Worm (Caenorhabditis elegans) whole organism, early embryonic: ENCODE data around the gene C39B10.4.

Source experiments
- B0310.2 ChIP-seq: sonication (generic microtip); optimal IDR thresholded peaks from 2 replicates; lab custom pipeline; 2016; ENCODE audit warnings: mild to moderate bottlenecking, missing genetic modification characterization, missing compliant biosample characterization
- F13C5.2 ChIP-seq: sonication (generic microtip); optimal IDR thresholded peaks from 2 replicates; lab custom pipeline; 2017; ENCODE audit warnings: mild to moderate bottlenecking, missing genetic modification characterization, inconsistent platforms, missing compliant biosample characterization
- aly-1 ChIP-seq: sonication (generic microtip); optimal IDR thresholded peaks from 2 replicates; lab custom pipeline; 2016; ENCODE audit warnings: missing genetic modification characterization, missing compliant biosample characterization
- ama-1 ChIP-seq: fragments of 150-350 bp; optimal IDR thresholded peaks from 2 replicates; lab custom pipeline; 2014
- ceh-13 ChIP-seq: fragments of 200-800 bp; sonication (Bioruptor generic); optimal IDR thresholded peaks from 2 replicates; lab custom pipeline; 2018; ENCODE audit warnings: mild to moderate bottlenecking, missing genetic modification characterization, missing compliant biosample characterization
- ceh-36 ChIP-seq: sonication (generic microtip); optimal IDR thresholded peaks from 2 replicates; lab custom pipeline; 2016; ENCODE audit warnings: missing genetic modification characterization, inconsistent platforms, missing compliant biosample characterization
- ets-7 ChIP-seq: sonication (generic microtip); optimal IDR thresholded peaks from 2 replicates; lab custom pipeline; 2016; ENCODE audit warnings: missing genotype, missing genetic modification characterization, missing compliant biosample characterization
- flt-1 ChIP-seq: fragments of 200-800 bp; sonication (Bioruptor generic); IDR thresholded peaks from 2 replicates; pipeline ENCODE4 v1.3.6; 2022; ENCODE audit warnings: missing genetic modification characterization, missing compliant biosample characterization
- hmbx-1 ChIP-seq: sonication (generic microtip); optimal IDR thresholded peaks from 2 replicates; lab custom pipeline; 2016; ENCODE audit warnings: mild to moderate bottlenecking, missing genetic modification characterization, missing compliant biosample characterization
- hmg-4 ChIP-seq: fragments of 200-800 bp; sonication (Bioruptor generic); optimal IDR thresholded peaks from 2 replicates; lab custom pipeline; 2018; ENCODE audit warnings: mild to moderate bottlenecking, missing genetic modification characterization, missing compliant biosample characterization
- hnd-1 ChIP-seq: sonication (generic microtip); optimal IDR thresholded peaks from 2 replicates; lab custom pipeline; 2016; ENCODE audit warnings: missing genetic modification characterization, missing compliant biosample characterization
- pes-1 ChIP-seq: fragments of 200-800 bp; sonication (Bioruptor generic); IDR thresholded peaks from 2 replicates; pipeline ENCODE4 v1.3.6; 2022; ENCODE audit warnings: missing genetic modification reagents, missing genetic modification characterization, missing compliant biosample characterization
- scrt-1 ChIP-seq: fragments of 200-800 bp; sonication (Bioruptor generic); IDR thresholded peaks from 2 replicates; pipeline ENCODE4 v1.3.6; 2022; ENCODE audit warnings: missing genetic modification characterization, missing compliant biosample characterization
- sea-1 ChIP-seq: fragments of 200-800 bp; sonication (Bioruptor generic); conservative IDR thresholded peaks from 2 replicates; pipeline ENCODE4 v1.3.6; 2022; ENCODE audit warnings: missing genetic modification characterization, missing compliant biosample characterization
- tbx-11 ChIP-seq: fragments of 200-800 bp; sonication (Bioruptor generic); IDR thresholded peaks from 2 replicates; pipeline ENCODE4 v1.3.6; 2022; ENCODE audit warnings: missing genetic modification characterization, missing compliant biosample characterization
- tbx-37 ChIP-seq: fragments of 200-800 bp; sonication (Bioruptor generic); conservative IDR thresholded peaks from 2 replicates; pipeline ENCODE4 v1.3.6; 2022; ENCODE audit warnings: missing genetic modification reagents, missing genetic modification characterization, missing compliant biosample characterization
- tra-4 ChIP-seq: sonication (generic microtip); optimal IDR thresholded peaks from 2 replicates; lab custom pipeline; 2017; ENCODE audit warnings: missing genetic modification characterization, missing compliant biosample characterization

C39B10.4 gene

DNA sequence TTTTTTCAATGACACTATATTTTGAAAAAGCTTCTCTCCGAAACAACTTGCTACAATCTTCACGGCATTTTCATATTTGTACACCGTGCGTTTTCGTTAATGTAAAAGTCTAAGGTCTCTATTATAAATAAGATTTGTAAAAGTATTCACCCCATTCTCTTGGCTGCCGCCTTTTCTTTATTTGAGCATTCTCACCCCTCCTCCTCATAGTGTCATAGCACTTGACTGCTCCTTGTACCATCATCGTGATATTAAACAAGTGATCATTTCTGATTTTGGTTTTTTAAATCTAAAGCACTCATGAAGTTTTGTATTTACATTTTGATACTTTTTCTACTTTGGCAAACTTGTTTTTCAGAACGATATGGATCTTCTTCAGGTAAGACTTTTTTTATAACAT lies 38.0 kb upstream of the C39B10.4 start, which contains the start of gene ZC504.1:
ZC504.1 (plus strand) TSS at position 301 of the 400 bp plus-strand sequence.
- no peak for TF ChIP-seq tbx-11
- no peak for TF ChIP-seq hmg-4
- TF ChIP-seq tra-4 (tag; lab: Kevin White, UChicago): no peak
- TF ChIP-seq sea-1 (GFP tag; lab: Robert Waterston, UW): no peak

ce11 chrX:10410539-10410938 lies 34.3 kb upstream of the C39B10.4 start:
- no peak for TF ChIP-seq hmbx-1 (tag; lab: Kevin White, UChicago)
- TF ChIP-seq pes-1 (GFP tag; lab: Robert Waterston, UW): no peak
- no peak for TF ChIP-seq tbx-37 (GFP tag; lab: Robert Waterston, UW)
- TF ChIP-seq flt-1 (GFP tag; lab: Robert Waterston, UW): no peak
- no peak for TF ChIP-seq aly-1
- TF ChIP-seq ets-7 (tag; lab: Kevin White, UChicago): no peak
- no peak for TF ChIP-seq ama-1 (lab: Kevin White, UChicago)
- no peak for TF ChIP-seq B0310.2 (tag; lab: Kevin White, UChicago)
- no peak for TF ChIP-seq sea-1 (GFP tag; lab: Robert Waterston, UW)
- TF ChIP-seq scrt-1 (GFP tag; lab: Robert Waterston, UW): no peak
- TF ChIP-seq ceh-13 (GFP tag; lab: Kevin White, UChicago): no peak
- TF ChIP-seq ceh-36 (tag; lab: Kevin White, UChicago): no peak
- TF ChIP-seq tbx-11: no peak

ce11 chrX:10412425-10412824 lies 32.4 kb upstream of the C39B10.4 start, which contains the start of gene acr-8:
Gene acr-8 (plus strand): TSS chrX:10412725.
- TF ChIP-seq sea-1 (GFP tag; lab: Robert Waterston, UW): no peak
- TF ChIP-seq tbx-11: no peak
- TF ChIP-seq hnd-1 (tag; lab: Kevin White, UChicago): no peak
- no peak for TF ChIP-seq hmg-4
- TF ChIP-seq ama-1 (lab: Kevin White, UChicago): no peak
- no peak for TF ChIP-seq aly-1

DNA sequence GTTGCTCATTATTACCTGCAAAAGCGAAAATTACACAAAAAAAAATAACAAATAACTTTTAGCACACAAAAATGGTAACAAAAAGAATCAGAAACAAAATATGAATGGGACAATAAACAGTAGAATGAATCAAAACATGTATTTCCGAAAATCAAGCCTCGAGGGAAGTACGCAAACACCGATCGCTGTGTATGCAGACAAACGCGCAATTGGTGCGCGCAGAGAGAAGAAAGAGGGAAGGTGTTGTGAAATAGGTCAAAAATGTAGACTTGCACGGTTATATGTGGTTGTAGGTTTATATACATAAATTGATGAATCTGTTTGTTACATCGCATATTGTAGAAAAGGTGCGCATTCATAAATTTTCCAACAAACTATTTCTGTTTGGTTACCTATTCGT lies 25.1 kb upstream of the C39B10.4 start, which contains the start of gene cdk-11.2:
cdk-11.2 (minus strand) TSS at position 23 of the 400 bp plus-strand sequence.
- TF ChIP-seq F13C5.2 (tag; lab: Kevin White, UChicago): peak; percentile 50
- 0 out of 2 replicates have a peak, but pooled peaks have one; percentile 14 for TF ChIP-seq flt-1 (GFP tag; lab: Robert Waterston, UW)
- TF ChIP-seq scrt-1 (GFP tag; lab: Robert Waterston, UW): no peak
- TF ChIP-seq ama-1 (lab: Kevin White, UChicago): no peak
- TF ChIP-seq aly-1: no peak
- TF ChIP-seq hnd-1 (tag; lab: Kevin White, UChicago): no peak
- no peak for TF ChIP-seq ceh-13 (GFP tag; lab: Kevin White, UChicago)
- TF ChIP-seq pes-1 (GFP tag; lab: Robert Waterston, UW): no peak
- no peak for TF ChIP-seq hmbx-1 (tag; lab: Kevin White, UChicago)
- no peak for TF ChIP-seq ets-7 (tag; lab: Kevin White, UChicago)

- TF ChIP-seq hmbx-1 (tag; lab: Kevin White, UChicago): no peak
- no peak for TF ChIP-seq B0310.2 (tag; lab: Kevin White, UChicago)
- TF ChIP-seq tbx-37 (GFP tag; lab: Robert Waterston, UW): no peak
- TF ChIP-seq hmg-4: no peak
- no peak for TF ChIP-seq aly-1
- no peak for TF ChIP-seq flt-1 (GFP tag; lab: Robert Waterston, UW)
Measured at ce11 chrX:10422714-10423113, 22.1 kb upstream of the C39B10.4 start.

DNA sequence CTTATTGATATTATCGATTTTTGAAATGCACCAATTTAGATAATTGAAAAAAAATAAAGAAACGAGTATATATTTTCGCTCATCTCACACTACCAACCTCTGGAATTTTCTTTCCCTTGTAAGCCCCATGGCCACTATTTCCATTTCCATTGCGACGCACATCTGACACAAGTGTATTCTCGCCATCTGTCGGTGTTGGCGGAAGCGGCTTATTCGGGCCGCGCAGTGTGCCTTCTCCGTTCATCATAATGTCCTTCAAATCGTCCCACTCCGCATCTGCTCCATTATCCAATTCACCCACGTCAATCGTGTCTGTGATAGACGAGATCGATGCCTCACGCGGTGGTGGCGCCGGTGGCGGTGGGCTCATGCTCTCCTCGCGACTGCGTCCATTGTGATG lies 20.1 kb upstream of the C39B10.4 start:
- no peak for TF ChIP-seq hmg-4
- no peak for TF ChIP-seq hmbx-1 (tag; lab: Kevin White, UChicago)
- TF ChIP-seq sea-1 (GFP tag; lab: Robert Waterston, UW): 0 out of 2 replicates have a peak, but pooled peaks have one; percentile 47
- no peak for TF ChIP-seq ceh-36 (tag; lab: Kevin White, UChicago)
- TF ChIP-seq aly-1: no peak

- no peak for TF ChIP-seq hnd-1 (tag; lab: Kevin White, UChicago)
Measured at ce11 chrX:10428109-10428508, 16.7 kb upstream of the C39B10.4 start.

DNA sequence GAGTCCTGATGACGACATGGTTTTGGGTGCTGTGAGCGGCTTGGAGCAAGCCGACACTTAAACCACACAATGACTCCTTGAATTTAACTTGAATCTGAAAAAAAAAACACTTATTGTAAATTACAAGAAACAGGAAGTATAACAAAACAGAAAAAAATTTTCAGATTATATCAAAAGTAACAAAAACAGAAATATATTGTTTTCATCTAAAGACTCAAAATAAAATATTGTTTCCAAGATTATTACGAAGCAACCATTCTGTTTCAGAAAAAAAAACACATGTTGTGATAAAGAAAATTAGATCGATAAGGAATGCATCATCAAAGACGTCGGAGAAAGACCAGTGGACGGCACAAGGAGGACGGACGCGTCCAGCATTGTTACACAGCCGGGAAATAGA lies 16.2 kb upstream of the C39B10.4 start, which contains the start of gene mig-15:
mig-15 (minus strand) TSS at position 101 of the 400 bp plus-strand sequence.
- TF ChIP-seq F13C5.2 (tag; lab: Kevin White, UChicago): no peak
- no peak for TF ChIP-seq ets-7 (tag; lab: Kevin White, UChicago)
- no peak for TF ChIP-seq tra-4 (tag; lab: Kevin White, UChicago)
- TF ChIP-seq ama-1 (lab: Kevin White, UChicago): no peak
- TF ChIP-seq B0310.2 (tag; lab: Kevin White, UChicago): no peak
- TF ChIP-seq tbx-37 (GFP tag; lab: Robert Waterston, UW): no peak
- TF ChIP-seq tbx-11: no peak
- no peak for TF ChIP-seq pes-1 (GFP tag; lab: Robert Waterston, UW)
- TF ChIP-seq ceh-36 (tag; lab: Kevin White, UChicago): no peak
- no peak for TF ChIP-seq scrt-1 (GFP tag; lab: Robert Waterston, UW)
- TF ChIP-seq ceh-13 (GFP tag; lab: Kevin White, UChicago): no peak
- TF ChIP-seq hnd-1 (tag; lab: Kevin White, UChicago): no peak
- no peak for TF ChIP-seq hmbx-1 (tag; lab: Kevin White, UChicago)
- no peak for TF ChIP-seq aly-1
- TF ChIP-seq sea-1 (GFP tag; lab: Robert Waterston, UW): no peak
- TF ChIP-seq flt-1 (GFP tag; lab: Robert Waterston, UW): no peak
- TF ChIP-seq hmg-4: no peak
